ENCODE assay signal across 1 worm cellular context in the genomic region with DNA sequence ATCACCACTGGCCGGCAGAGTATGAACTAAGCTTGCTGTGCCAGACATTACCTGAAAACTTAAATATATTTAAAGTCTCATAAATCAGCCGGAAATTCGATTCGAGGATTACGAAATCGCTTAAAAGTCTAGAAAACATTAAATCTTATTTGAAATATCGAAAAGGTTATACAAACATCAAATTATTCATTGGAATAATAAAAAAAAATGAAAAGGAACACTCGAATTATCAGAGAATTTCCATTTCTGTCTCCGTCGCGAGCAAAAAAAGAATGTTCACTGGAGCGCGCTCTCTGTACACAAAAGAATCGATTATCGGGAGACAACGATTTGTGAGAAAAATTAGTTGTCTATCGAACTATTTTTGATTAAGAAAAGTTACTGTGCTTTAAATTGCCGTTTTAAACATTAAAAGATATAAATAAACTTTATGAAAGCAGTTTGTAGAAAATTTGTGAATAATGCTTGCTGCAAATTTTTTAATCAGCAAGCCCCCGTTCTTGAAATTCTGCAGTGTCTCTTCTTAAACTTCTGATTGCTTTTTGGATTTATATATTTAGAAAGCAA.
TF ChIP-seq lines count a peak whose summit lies in the region.

A gene (minus strand): TSS at position 51 of the 567 bp plus-strand sequence.

TF ChIP-seq in whole organism, L1 larva, 84 proteins besides CTCF, POLR2A, EP300 and RAD21 (continued from another document):
- peak; percentile 52 for TF ChIP-seq isw-1 (GFP tag; IDR thresholded peaks at IDR 0.05; lab: Robert Waterston, UW)
- peak; percentile 59 for TF ChIP-seq nhr-20 (tag; optimal IDR thresholded peaks at IDR 0.05; lab: Kevin White, UChicago)
- peak; percentile 58 for TF ChIP-seq snu-23 (GFP tag; optimal IDR thresholded peaks at IDR 0.05; lab: Kevin White, UChicago)
- no peak for TF ChIP-seq C34B4.2 (tag; optimal IDR thresholded peaks at IDR 0.05; lab: Kevin White, UChicago)
- no peak for TF ChIP-seq mdl-1 (tag; optimal IDR thresholded peaks at IDR 0.05; lab: Kevin White, UChicago)
- peak; percentile 71 for TF ChIP-seq sox-4 (tag; optimal IDR thresholded peaks at IDR 0.05; lab: Kevin White, UChicago)
- 0 out of 2 replicates have a peak, but pooled peaks have one; percentile 16 for TF ChIP-seq nhr-19 (GFP tag; conservative IDR thresholded peaks at IDR 0.05; lab: Robert Waterston, UW)
- TF ChIP-seq lir-3 (tag; optimal IDR thresholded peaks at IDR 0.05; lab: Kevin White, UChicago; ENCODE audit: poor library complexity): peak; percentile 77
- TF ChIP-seq unc-62 (GFP tag; optimal IDR thresholded peaks at IDR 0.05; lab: Kevin White, UChicago): no peak
- no peak for TF ChIP-seq hlh-4 (tag; optimal IDR thresholded peaks at IDR 0.05; lab: Kevin White, UChicago)
- TF ChIP-seq tlp-1 (tag; optimal IDR thresholded peaks at IDR 0.05; lab: Kevin White, UChicago): no peak
- TF ChIP-seq ceh-63 (GFP tag; optimal IDR thresholded peaks at IDR 0.05; lab: Kevin White, UChicago): peak; percentile 72
- no peak for TF ChIP-seq Y116A8C.19 (tag; optimal IDR thresholded peaks at IDR 0.05; lab: Kevin White, UChicago; ENCODE audit: borderline replicate concordance)
- TF ChIP-seq C16A3.4 (tag; optimal IDR thresholded peaks at IDR 0.05; lab: Kevin White, UChicago): peak; percentile 45
- peak; percentile 52 for TF ChIP-seq fkh-8 (tag; optimal IDR thresholded peaks at IDR 0.05; lab: Kevin White, UChicago)
- TF ChIP-seq dsc-1 (tag; optimal IDR thresholded peaks at IDR 0.05; lab: Kevin White, UChicago): peak; percentile 52
- no peak for TF ChIP-seq hpl-2 (GFP tag; optimal IDR thresholded peaks at IDR 0.05; lab: Kevin White, UChicago)
- peak; percentile 86 for TF ChIP-seq pax-3 (tag; optimal IDR thresholded peaks at IDR 0.05; lab: Kevin White, UChicago)
- TF ChIP-seq lin-13 (GFP tag; optimal IDR thresholded peaks at IDR 0.05; lab: Kevin White, UChicago): no peak
- TF ChIP-seq lin-39 (tag; optimal IDR thresholded peaks at IDR 0.05; lab: Kevin White, UChicago): no peak
- TF ChIP-seq xbp-1 (tag; optimal IDR thresholded peaks at IDR 0.05; lab: Kevin White, UChicago): peak; percentile 54
- TF ChIP-seq fos-1 (tag; optimal IDR thresholded peaks at IDR 0.05; lab: Kevin White, UChicago): no peak
- peak; percentile 45 for TF ChIP-seq swsn-7 (tag; optimal IDR thresholded peaks at IDR 0.05; lab: Kevin White, UChicago)
- peak; percentile 2 for TF ChIP-seq unc-86 (tag; optimal IDR thresholded peaks at IDR 0.05; lab: Kevin White, UChicago)
- peak; percentile 75 for TF ChIP-seq nhr-90 (tag; optimal IDR thresholded peaks at IDR 0.05; lab: Kevin White, UChicago; ENCODE audit: poor library complexity)
- no peak for TF ChIP-seq mef-2 (tag; optimal IDR thresholded peaks at IDR 0.05; lab: Kevin White, UChicago)
- peak; percentile 61 for TF ChIP-seq tbx-2 (tag; optimal IDR thresholded peaks at IDR 0.05; lab: Kevin White, UChicago)
- TF ChIP-seq dpl-1 (GFP tag; optimal IDR thresholded peaks at IDR 0.05; lab: Kevin White, UChicago): peak; percentile 13 to 35 (median 21)
- peak; percentile 64 for TF ChIP-seq ceh-90 (tag; optimal IDR thresholded peaks at IDR 0.05; lab: Kevin White, UChicago)
- peak in 1 of 2 experiments; percentile 64 for TF ChIP-seq ztf-11 (tag; optimal IDR thresholded peaks at IDR 0.05; lab: Kevin White, UChicago)
- peak; percentile 7 for TF ChIP-seq F16B12.6 (tag; optimal IDR thresholded peaks at IDR 0.05; lab: Kevin White, UChicago)
- TF ChIP-seq ztf-4 (tag; optimal IDR thresholded peaks at IDR 0.05; lab: Kevin White, UChicago): no peak
- TF ChIP-seq ceh-88 (GFP tag; IDR thresholded peaks at IDR 0.05; lab: Robert Waterston, UW): peak; percentile 24; the same call in 1 of the 2 replicates
- TF ChIP-seq skn-1 (tag; optimal IDR thresholded peaks at IDR 0.05; lab: Kevin White, UChicago): peak; percentile 27
- peak; percentile 46 for TF ChIP-seq blmp-1 (tag; optimal IDR thresholded peaks at IDR 0.05; lab: Kevin White, UChicago)
- peak; percentile 56 for TF ChIP-seq nhr-85 (tag; lab: Kevin White, UChicago)
- TF ChIP-seq egl-13 (tag; optimal IDR thresholded peaks at IDR 0.05; lab: Kevin White, UChicago): peak; percentile 16
- TF ChIP-seq lin-14 (GFP tag; optimal IDR thresholded peaks at IDR 0.05; lab: Kevin White, UChicago): peak; percentile 73
TF ChIP-seq in whole organism, L1 larva: peak in this region for 38.
